Worm (Caenorhabditis elegans): ENCODE results near the gene clik-2.
A peak's percentile ranks its signal among the peaks of the same experiment; 100 is the strongest.

Gene clik-2

DNA sequence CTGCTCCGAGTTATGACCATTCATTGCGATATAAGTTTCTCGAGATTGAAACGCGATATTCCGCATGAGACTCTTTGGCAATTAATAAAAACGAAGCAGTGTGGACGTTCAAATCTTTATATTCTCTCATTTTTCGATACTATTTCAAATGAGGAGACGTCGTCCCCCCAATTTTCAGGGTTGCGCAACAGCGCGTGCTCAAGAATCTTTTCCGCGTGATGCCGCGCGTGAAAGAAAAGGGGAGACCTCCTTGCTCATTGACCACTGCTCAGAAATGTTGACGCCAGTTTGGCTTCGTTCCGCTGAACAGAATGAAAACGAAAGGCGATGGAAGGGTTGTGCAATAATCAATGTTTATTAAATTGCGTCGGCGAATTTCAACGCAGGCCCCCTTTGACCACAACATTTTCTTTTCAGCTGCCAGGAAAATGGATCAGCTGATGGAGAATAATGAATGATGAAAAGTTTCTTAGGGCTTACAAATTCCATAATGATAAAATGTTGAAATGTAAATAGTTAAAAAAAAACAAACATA lies 33.5 kb downstream of the clik-2 start:
- no peak for TF ChIP-seq F13H6.1 (tag; optimal IDR thresholded peaks at IDR 0.05)
- no peak for TF ChIP-seq ceh-45 (GFP tag; IDR thresholded peaks at IDR 0.05)
- TF ChIP-seq ceh-14 (tag; optimal IDR thresholded peaks at IDR 0.05) = peak; percentile 42
- TF ChIP-seq unc-42 (tag; optimal IDR thresholded peaks at IDR 0.05) = peak; percentile 76
- TF ChIP-seq C38D4.7 (GFP tag; optimal IDR thresholded peaks at IDR 0.05) = no peak
- TF ChIP-seq sox-2 (GFP tag; IDR thresholded peaks at IDR 0.05) = no peak
- TF ChIP-seq elt-4 (tag; optimal IDR thresholded peaks at IDR 0.05) = no peak
- TF ChIP-seq ceh-31 (tag; optimal IDR thresholded peaks at IDR 0.05) = peak; percentile 30
- no peak for TF ChIP-seq lin-11 (tag; optimal IDR thresholded peaks at IDR 0.05)
- no peak for TF ChIP-seq dve-1 (tag; optimal IDR thresholded peaks at IDR 0.05)
- peak; percentile 64 for TF ChIP-seq hlh-30 (tag; optimal IDR thresholded peaks at IDR 0.05; ENCODE audit: insufficient read depth)
- no peak for TF ChIP-seq ceh-19 (GFP tag; optimal IDR thresholded peaks at IDR 0.05)
- no peak for TF ChIP-seq elt-2 (tag; optimal IDR thresholded peaks at IDR 0.05)
- no peak for TF ChIP-seq nhr-11 (tag; optimal IDR thresholded peaks at IDR 0.05)

DNA sequence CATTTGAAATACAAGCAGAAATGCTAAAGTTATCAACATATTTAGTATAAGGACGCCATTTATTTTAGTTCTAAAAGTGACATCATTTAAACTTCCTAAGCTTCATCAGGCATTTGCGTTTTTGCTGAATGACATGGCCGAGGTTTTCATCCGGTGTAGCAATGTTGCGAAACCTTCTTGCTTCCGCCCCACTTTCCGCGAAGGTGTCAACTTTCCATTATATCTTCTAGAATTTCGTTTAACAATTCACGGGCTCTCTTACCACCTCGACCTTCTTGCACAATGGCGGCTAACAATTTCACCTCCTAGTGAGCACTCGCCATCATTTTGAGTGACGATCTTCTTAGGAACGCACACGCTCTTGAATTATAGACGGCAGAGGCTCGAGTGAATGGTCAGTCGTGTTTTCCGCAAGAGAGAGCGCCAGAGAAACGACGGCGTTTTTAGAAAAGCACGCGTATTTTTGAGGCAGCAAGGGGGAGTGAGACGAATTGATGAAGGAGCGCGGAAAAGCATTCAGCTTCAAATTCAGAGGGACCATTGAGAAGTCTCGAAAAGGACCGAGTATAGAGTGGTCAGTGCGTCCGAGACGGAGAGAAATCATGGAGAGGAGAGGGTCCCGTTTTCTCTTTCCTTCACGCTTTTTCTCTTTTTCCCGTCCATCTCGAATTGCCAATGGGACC lies 35.2 kb downstream of the clik-2 start:
- TF ChIP-seq fkh-6 (tag; optimal IDR thresholded peaks at IDR 0.05) (no peak), ceh-22 (tag; optimal IDR thresholded peaks at IDR 0.05) (no peak), ceh-34 (tag; optimal IDR thresholded peaks at IDR 0.05) (peak; percentile 87), pqm-1 (tag; optimal IDR thresholded peaks at IDR 0.05) (no peak), ceh-19 (GFP tag; optimal IDR thresholded peaks at IDR 0.05) (peak; percentile 3), hlh-8 (tag; optimal IDR thresholded peaks at IDR 0.05) (no peak), che-1 (tag; optimal IDR thresholded peaks at IDR 0.05) (no peak), eyg-1 (tag; optimal IDR thresholded peaks at IDR 0.05) (no peak), ceh-18 (tag; optimal IDR thresholded peaks at IDR 0.05) (peak; percentile 4), pros-1 (tag; optimal IDR thresholded peaks at IDR 0.05) (no peak), C38D4.7 (GFP tag; optimal IDR thresholded peaks at IDR 0.05) (no peak), syd-9 (tag; optimal IDR thresholded peaks at IDR 0.05) (no peak), elt-2 (tag; optimal IDR thresholded peaks at IDR 0.05) (no peak), nhr-11 (tag; optimal IDR thresholded peaks at IDR 0.05) (no peak), dmd-4 (tag; optimal IDR thresholded peaks at IDR 0.05; ENCODE audit: borderline replicate concordance) (no peak), ceh-14 (tag; optimal IDR thresholded peaks at IDR 0.05) (no peak), ceh-6 (GFP tag; optimal IDR thresholded peaks at IDR 0.05) (no peak), lim-6 (tag; optimal IDR thresholded peaks at IDR 0.05) (no peak), ceh-31 (tag; optimal IDR thresholded peaks at IDR 0.05) (peak; percentile 64), pha-4 (tag; optimal IDR thresholded peaks at IDR 0.05) (no peak), sdc-2 (tag; optimal IDR thresholded peaks at IDR 0.05) (no peak), F13H6.1 (tag; optimal IDR thresholded peaks at IDR 0.05) (no peak), hlh-6 (tag; optimal IDR thresholded peaks at IDR 0.05) (no peak), ztf-16 (tag; optimal IDR thresholded peaks at IDR 0.05) (no peak)

DNA sequence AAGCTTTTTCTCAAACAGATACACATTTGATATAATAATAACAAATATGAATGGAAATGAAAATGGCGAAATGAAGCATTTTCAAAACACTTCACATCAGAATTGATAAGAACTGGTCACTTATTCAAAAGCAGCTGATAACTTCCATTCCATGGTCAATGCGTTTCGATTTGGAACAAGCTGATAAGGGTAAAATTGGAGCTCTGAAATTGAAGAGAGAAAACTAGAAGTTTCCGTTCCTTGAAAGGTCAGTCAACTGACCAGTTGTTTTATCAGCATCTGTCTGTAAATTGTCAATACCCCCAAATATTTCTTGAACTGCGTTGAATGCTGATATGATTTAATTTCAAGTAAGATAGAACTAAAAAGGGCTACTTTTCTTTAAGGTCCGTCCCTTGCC lies 36.7 kb downstream of the clik-2 start:
- TF ChIP-seq ref-2 (tag; optimal IDR thresholded peaks at IDR 0.05) (no peak), elt-2 (tag; optimal IDR thresholded peaks at IDR 0.05) (peak; percentile 12), ceh-24 (tag; optimal IDR thresholded peaks at IDR 0.05) (no peak)

DNA sequence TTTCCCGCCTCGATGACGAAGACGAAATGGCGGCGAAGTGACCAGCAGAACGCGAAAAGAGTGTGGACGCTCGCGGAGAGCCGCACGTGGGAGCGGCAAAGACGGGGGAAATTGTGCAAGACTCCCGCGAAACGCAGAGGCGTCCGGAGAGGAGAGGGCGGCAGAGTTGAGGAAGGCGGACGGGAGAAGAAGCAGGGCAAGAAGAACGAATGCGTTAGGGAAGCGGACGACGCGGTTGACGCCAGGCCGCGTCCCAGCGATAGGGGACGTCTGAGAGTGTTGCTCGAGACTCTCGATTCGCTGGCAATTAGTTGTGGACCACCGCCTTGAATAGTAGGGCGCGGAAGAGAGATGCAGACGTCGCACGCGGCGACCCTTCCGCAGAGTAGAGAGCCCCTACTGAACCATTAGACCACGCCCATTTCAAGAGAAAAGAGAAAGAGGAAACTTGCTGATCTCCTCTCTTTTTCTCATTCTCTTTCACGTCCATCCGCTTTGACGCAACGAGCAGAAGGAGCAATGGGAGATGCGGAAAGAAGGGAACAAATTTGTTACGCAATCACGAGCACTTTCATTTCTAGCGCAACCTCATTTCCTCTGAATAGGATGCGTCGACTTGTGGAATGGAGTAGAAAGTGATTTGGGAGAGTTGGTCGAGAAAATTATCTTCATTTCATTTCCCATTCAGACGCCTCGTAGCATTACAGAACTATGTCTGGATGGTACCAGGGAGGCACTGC lies 37.6 kb downstream of the clik-2 start:
- no peak for TF ChIP-seq ceh-6 (GFP tag; optimal IDR thresholded peaks at IDR 0.05)
- TF ChIP-seq ceh-19 (GFP tag; optimal IDR thresholded peaks at IDR 0.05) = peak; percentile 64
- no peak for TF ChIP-seq gmeb-2 (tag; optimal IDR thresholded peaks at IDR 0.05)
- TF ChIP-seq ceh-22 (tag; optimal IDR thresholded peaks at IDR 0.05) = no peak
- TF ChIP-seq pat-9 (tag; optimal IDR thresholded peaks at IDR 0.05) = no peak
- no peak for TF ChIP-seq pax-1 (tag; optimal IDR thresholded peaks at IDR 0.05)
- TF ChIP-seq ceh-2 (tag; optimal IDR thresholded peaks at IDR 0.05) = peak; percentile 37
- TF ChIP-seq ceh-30 (tag; optimal IDR thresholded peaks at IDR 0.05) = no peak
- TF ChIP-seq tbx-7 (tag; optimal IDR thresholded peaks at IDR 0.05) = no peak
- TF ChIP-seq fkh-6 (tag; optimal IDR thresholded peaks at IDR 0.05) = no peak
- TF ChIP-seq ceh-48 (tag; optimal IDR thresholded peaks at IDR 0.05) = no peak
- no peak for TF ChIP-seq che-1 (tag; optimal IDR thresholded peaks at IDR 0.05)
- no peak for TF ChIP-seq elt-2 (tag; optimal IDR thresholded peaks at IDR 0.05)
- peak; percentile 5 for TF ChIP-seq fkh-10 (GFP tag; optimal IDR thresholded peaks at IDR 0.05)
- TF ChIP-seq C08G9.2 (tag; optimal IDR thresholded peaks at IDR 0.05) = no peak
- no peak for TF ChIP-seq ets-4 (tag; optimal IDR thresholded peaks at IDR 0.05)
- TF ChIP-seq sdc-2 (tag; optimal IDR thresholded peaks at IDR 0.05) = peak; percentile 70
- TF ChIP-seq ztf-16 (tag; optimal IDR thresholded peaks at IDR 0.05) = no peak
- TF ChIP-seq pqm-1 (tag; optimal IDR thresholded peaks at IDR 0.05) = no peak
- peak; percentile 24 for TF ChIP-seq lim-6 (tag; optimal IDR thresholded peaks at IDR 0.05)
- no peak for TF ChIP-seq hlh-13 (GFP tag; optimal IDR thresholded peaks at IDR 0.05)
